Worm (Caenorhabditis elegans) whole organism, L4 larva: ENCODE data around the gene ptr-25.
"Not testable (repeated sequence)": the region's sequence is repeated elsewhere in the genome, so short reads cannot be mapped to it uniquely, and the experiment has no call there.

Experiments used
- F44E2.7 ChIP-seq: fragments of 200-800 bp; sonication (Bioruptor generic); IDR thresholded peaks from 2 replicates; pipeline ENCODE4 v2.1.2; 2022; ENCODE audit warnings: missing genetic modification characterization, missing compliant biosample characterization
- T26A8.4 ChIP-seq: fragments of 200-800 bp; sonication (Bioruptor generic); IDR thresholded peaks from 2 replicates; pipeline ENCODE4 v1.3.6; 2022; ENCODE audit warnings: missing genetic modification characterization, missing compliant biosample characterization
- Y48G9A.11 ChIP-seq: fragments of 200-800 bp; sonication (Bioruptor generic); IDR thresholded peaks from 2 replicates; pipeline ENCODE4 v1.3.6; 2022; ENCODE audit warnings: missing genetic modification reagents, missing genetic modification characterization, missing compliant biosample characterization
- Y75B8A.6 ChIP-seq: fragments of 200-800 bp; sonication (Bioruptor generic); IDR thresholded peaks from 2 replicates; pipeline ENCODE4 v1.3.6; 2022; ENCODE audit warnings: missing genetic modification reagents, missing genetic modification characterization, missing compliant biosample characterization
- arid-1 ChIP-seq: fragments of 200-800 bp; sonication (Bioruptor generic); conservative IDR thresholded peaks from 2 replicates; pipeline ENCODE4 v1.3.6; 2022; ENCODE audit warnings: missing genetic modification reagents, missing genetic modification characterization, missing compliant biosample characterization
- ceh-20 ChIP-seq: fragments of 200-800 bp; sonication (Bioruptor generic); IDR thresholded peaks from 2 replicates; pipeline ENCODE4 v1.3.6; 2022; ENCODE audit warnings: missing genetic modification reagents, missing genetic modification characterization, missing compliant biosample characterization
- ceh-44 ChIP-seq: fragments of 200-800 bp; sonication (Bioruptor generic); IDR thresholded peaks from 2 replicates; pipeline ENCODE4 v1.3.6; 2022; ENCODE audit warnings: missing genetic modification reagents, missing genetic modification characterization, missing compliant biosample characterization
- ctbp-1 ChIP-seq: fragments of 200-800 bp; sonication (Bioruptor generic); IDR thresholded peaks from 2 replicates; pipeline ENCODE4 v1.3.6; 2022; ENCODE audit warnings: missing genetic modification reagents, missing genetic modification characterization, missing compliant biosample characterization
- daf-19 ChIP-seq: fragments of 200-800 bp; sonication (Bioruptor generic); conservative IDR thresholded peaks from 2 replicates; pipeline ENCODE4 v1.3.6; 2022; ENCODE audit warnings: missing genetic modification characterization, missing compliant biosample characterization
- daf-8 ChIP-seq: fragments of 200-800 bp; sonication (Bioruptor generic); IDR thresholded peaks from 2 replicates; pipeline ENCODE4 v1.3.6; 2022; ENCODE audit warnings: missing genetic modification characterization, missing compliant biosample characterization
- dmd-8 ChIP-seq: fragments of 200-800 bp; sonication (Bioruptor generic); IDR thresholded peaks from 2 replicates; pipeline ENCODE4 v1.3.6; 2022; ENCODE audit warnings: missing genetic modification characterization, missing compliant biosample characterization
- egl-43 ChIP-seq: fragments of 200-800 bp; sonication (Bioruptor generic); IDR thresholded peaks from 2 replicates; pipeline ENCODE4 v1.3.6; 2022; ENCODE audit warnings: missing genetic modification reagents, missing genetic modification characterization, missing compliant biosample characterization
- lin-13 ChIP-seq: fragments of 150-350 bp; optimal IDR thresholded peaks from 2 replicates; lab custom pipeline; 2014; ENCODE audit warnings: missing biosample characterization, missing genetic modification reagents, missing genetic modification characterization
- lin-38 ChIP-seq: fragments of 200-800 bp; sonication (Bioruptor generic); IDR thresholded peaks from 2 replicates; pipeline ENCODE4 v1.3.6; 2022; ENCODE audit warnings: missing genetic modification reagents, missing genetic modification characterization, missing compliant biosample characterization
- lin-39 ChIP-seq: fragments of 150-350 bp; optimal IDR thresholded peaks from 2 replicates; lab custom pipeline; 2014; ENCODE audit warnings: missing biosample characterization, missing genetic modification reagents, missing genetic modification characterization
- mdt-29 ChIP-seq: fragments of 200-800 bp; sonication (Bioruptor generic); IDR thresholded peaks from 2 replicates; pipeline ENCODE4 v1.3.6; 2022; ENCODE audit warnings: missing genetic modification reagents, missing genetic modification characterization, missing compliant biosample characterization
- nhr-102 ChIP-seq: sonication (generic microtip); optimal IDR thresholded peaks from 2 replicates; lab custom pipeline; 2016; ENCODE audit warnings: mild to moderate bottlenecking, missing genetic modification characterization, moderate library complexity, missing compliant biosample characterization
- nhr-237 ChIP-seq: sonication (generic microtip); optimal IDR thresholded peaks from 2 replicates; lab custom pipeline; 2017; ENCODE audit warnings: missing biosample characterization, missing genetic modification characterization
- nhr-25 ChIP-seq: sonication (generic microtip); optimal IDR thresholded peaks from 2 replicates; lab custom pipeline; 2017; ENCODE audit warnings: missing genetic modification characterization, mild to moderate bottlenecking, missing compliant biosample characterization, antibody characterized with exemption, moderate library complexity, borderline replicate concordance; ENCODE audit not compliant: insufficient read depth
- nhr-77 ChIP-seq: fragments of 150-350 bp; optimal IDR thresholded peaks from 2 replicates; lab custom pipeline; 2014; ENCODE audit warnings: missing biosample characterization, missing genetic modification characterization
- pha-4 ChIP-seq, 2 experiments: fragments of 150-350 bp in 1 of 2; fragments of 200-800 bp in 1 of 2; sonication (Bioruptor generic) in 1 of 2; IDR thresholded peaks in 1 of 2; optimal IDR thresholded peaks in 1 of 2; 2 replicates each; pipeline versions ENCODE4 v1.3.6 to Lab custom; 2014 to 2022; ENCODE audit warnings: missing genetic modification characterization in 2 of 2, missing genetic modification reagents in 2 of 2, missing biosample characterization in 1 of 2, missing compliant biosample characterization in 1 of 2
- sdz-12 ChIP-seq: fragments of 200-800 bp; sonication (Bioruptor generic); optimal IDR thresholded peaks from 2 replicates; lab custom pipeline; 2018; ENCODE audit warnings: mild to moderate bottlenecking, missing genetic modification characterization, missing compliant biosample characterization
- set-16 ChIP-seq: fragments of 200-800 bp; sonication (Bioruptor generic); IDR thresholded peaks from 2 replicates; pipeline ENCODE4 v1.3.6; 2022; ENCODE audit warnings: missing genetic modification reagents, missing genetic modification characterization, missing compliant biosample characterization
- skn-1 ChIP-seq: fragments of 150-350 bp; optimal IDR thresholded peaks from 2 replicates; lab custom pipeline; 2014; ENCODE audit warnings: missing biosample characterization, missing genetic modification characterization
- unc-62 ChIP-seq, 3 experiments: fragments of 150-350 bp in 1 of 3; sonication (generic microtip); optimal IDR thresholded peaks in 2 of 3; peaks in 1 of 3; 1 replicate in 1 of 3; 2 replicates in 2 of 3; lab custom pipeline; 2014 to 2017; ENCODE audit warnings: missing biosample characterization in 3 of 3, missing genetic modification characterization in 3 of 3, missing genetic modification reagents in 3 of 3, missing genotype in 1 of 3
- zfp-3 ChIP-seq: fragments of 200-800 bp; sonication (Bioruptor generic); conservative IDR thresholded peaks from 2 replicates; pipeline ENCODE4 v1.3.6; 2022; ENCODE audit warnings: missing genetic modification reagents, missing genetic modification characterization, missing compliant biosample characterization
- zip-11 ChIP-seq: fragments of 200-800 bp; sonication (Bioruptor generic); IDR thresholded peaks from 2 replicates; pipeline ENCODE4 v1.3.6; 2022; ENCODE audit warnings: missing genetic modification characterization, missing compliant biosample characterization
- zip-2 ChIP-seq: fragments of 150-350 bp; optimal IDR thresholded peaks from 2 replicates; lab custom pipeline; 2014; ENCODE audit warnings: missing biosample characterization, missing genetic modification characterization

Gene ptr-25

DNA sequence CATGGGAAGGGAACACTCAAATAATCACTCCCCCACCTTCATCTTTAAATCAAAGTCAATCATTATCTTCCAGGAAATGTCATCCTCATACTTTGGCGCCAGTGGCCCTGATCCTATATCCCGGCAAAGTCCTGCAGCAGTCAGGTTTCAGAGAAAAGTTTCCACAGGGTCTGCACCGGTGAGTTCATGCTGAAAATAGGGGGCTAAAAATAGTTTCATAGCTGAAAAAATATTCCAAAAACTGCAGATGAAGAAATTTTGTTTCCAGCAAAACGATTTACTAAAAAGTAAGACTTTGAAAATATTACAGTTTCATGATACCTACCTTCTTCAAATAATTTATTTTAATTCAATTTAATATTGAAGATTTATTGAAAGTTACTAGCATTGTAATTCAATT, at the start of gene ptr-25:
Gene ptr-25, plus strand, starts transcription at position 73 of the 400 bp plus-strand sequence.
- no peak for TF ChIP-seq skn-1 (tag; lab: Kevin White, UChicago)
- TF ChIP-seq unc-62 (GFP tag; optimal IDR thresholded peaks at IDR 0.05 in 1 of 2; lab: Kevin White, UChicago), result peak in 1 of 2 experiments; percentile 94
- TF ChIP-seq unc-62 (tag; optimal IDR thresholded peaks at IDR 0.05; lab: Kevin White, UChicago), result no peak

- TF ChIP-seq nhr-77 (tag; lab: Kevin White, UChicago); arid-1 (GFP tag; lab: Robert Waterston, UW); zip-11 (GFP tag; lab: Robert Waterston, UW): not testable (repeated sequence)
Measured at ce11 chrIII:10438780-10439179, 49.1 kb upstream of the ptr-25 start, which contains the start of gene H04D03.6. Gene H04D03.6 (minus strand): TSS chrIII:10438880.

DNA sequence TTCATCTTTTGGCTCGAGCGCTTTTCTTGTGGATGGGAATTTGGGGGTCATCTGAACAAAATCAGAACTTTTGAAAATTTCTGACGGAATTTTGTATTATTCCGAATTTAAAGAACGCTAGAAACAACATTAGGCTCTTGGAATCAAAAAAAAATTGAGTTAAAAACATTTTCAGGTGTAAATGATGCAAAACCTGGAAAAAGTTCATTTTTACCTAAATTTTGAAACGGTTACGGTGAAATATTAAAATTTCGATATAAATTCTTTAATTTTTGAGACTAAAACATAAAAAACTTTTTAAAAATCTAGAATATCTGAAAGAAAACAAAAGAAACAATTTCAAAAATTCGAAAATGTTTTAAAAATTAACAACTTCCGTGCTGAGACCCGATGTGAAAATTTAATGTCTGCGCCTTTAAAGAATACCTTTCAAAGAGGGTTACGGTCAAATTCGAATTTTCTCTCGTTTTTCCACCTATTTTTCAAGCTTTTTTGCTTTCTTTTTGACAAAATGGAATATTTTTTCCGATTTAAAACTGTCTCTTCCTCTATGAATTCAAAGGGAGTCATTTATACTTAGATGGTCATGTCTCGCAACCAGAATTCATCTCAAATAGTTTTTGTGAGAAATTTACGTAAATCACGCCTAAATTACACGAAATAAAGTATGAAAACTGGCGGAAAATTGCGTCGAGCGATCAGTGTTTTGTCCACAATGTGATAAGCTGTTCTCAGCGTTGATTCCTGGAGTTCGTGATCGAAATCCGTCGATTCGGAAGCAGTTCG, 45.4 kb upstream of the ptr-25 start, which contains the start of the genes H04D03.2 and ecps-2:
Gene H04D03.2, minus strand, starts transcription at position 51 of the 786 bp plus-strand sequence.
Gene ecps-2, plus strand, starts transcription at position 736 of the 786 bp plus-strand sequence.
- no peak for TF ChIP-seq set-16 (GFP tag; lab: Robert Waterston, UW)
- TF ChIP-seq ctbp-1 (GFP tag; lab: Robert Waterston, UW), result no peak
- TF ChIP-seq ceh-20 (GFP tag; lab: Robert Waterston, UW), result no peak
- TF ChIP-seq lin-13 (GFP tag; lab: Kevin White, UChicago), result no peak
- no peak for TF ChIP-seq daf-8 (GFP tag; lab: Robert Waterston, UW)
- no peak for TF ChIP-seq egl-43 (GFP tag; lab: Robert Waterston, UW)
- no peak for TF ChIP-seq lin-39
- peak in 1 of 2 experiments; percentile 66 for TF ChIP-seq unc-62 (GFP tag; optimal IDR thresholded peaks at IDR 0.05 in 1 of 2; lab: Kevin White, UChicago)
- TF ChIP-seq unc-62 (tag; optimal IDR thresholded peaks at IDR 0.05; lab: Kevin White, UChicago), result no peak
- TF ChIP-seq nhr-237 (tag; lab: Kevin White, UChicago), result no peak

- TF ChIP-seq nhr-237 (tag; lab: Kevin White, UChicago) (no peak), Y48G9A.11 (GFP tag; lab: Robert Waterston, UW) (no peak), T26A8.4 (GFP tag; lab: Robert Waterston, UW) (no peak), nhr-25 (no peak), unc-62 (GFP tag; optimal IDR thresholded peaks at IDR 0.05 in 1 of 2; lab: Kevin White, UChicago) (no peak), unc-62 (tag; optimal IDR thresholded peaks at IDR 0.05; lab: Kevin White, UChicago) (no peak), lin-38 (GFP tag; lab: Robert Waterston, UW) (no peak), zip-2 (tag; lab: Kevin White, UChicago) (no peak), zfp-3 (GFP tag; lab: Robert Waterston, UW) (no peak), sdz-12 (no peak), pha-4 (GFP tag; IDR thresholded peaks at IDR 0.05; lab: Robert Waterston, UW) (no peak), pha-4 (tag; optimal IDR thresholded peaks at IDR 0.05; lab: Kevin White, UChicago) (no peak), mdt-29 (GFP tag; lab: Robert Waterston, UW) (no peak), ceh-44 (GFP tag; lab: Robert Waterston, UW) (no peak), nhr-102 (tag; lab: Kevin White, UChicago) (no peak)
Measured at ce11 chrIII:10446730-10447129, 41.2 kb upstream of the ptr-25 start, which contains the start of gene H04D03.7. Gene H04D03.7 (minus strand): TSS chrIII:10446830.

DNA sequence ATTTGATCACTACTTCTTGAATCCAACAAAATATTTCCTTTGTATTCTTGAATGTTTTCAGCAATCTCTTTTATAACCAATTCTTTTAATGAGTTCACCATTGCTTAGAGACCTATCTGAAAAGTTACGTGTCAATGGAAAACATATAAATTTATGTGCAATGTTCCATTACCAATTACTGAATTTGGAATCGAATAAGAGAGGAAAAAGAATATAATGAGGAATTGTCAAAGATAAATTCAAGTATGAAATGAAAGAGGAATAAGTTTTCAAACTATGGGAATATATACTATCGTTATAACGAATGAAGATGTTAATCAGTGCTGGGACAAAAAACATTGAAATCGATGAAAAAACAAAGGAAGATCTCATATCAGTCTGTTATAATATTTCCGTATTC, 36.9 kb upstream of the ptr-25 start, which contains the start of gene H04D03.4:
Gene H04D03.4, minus strand, starts transcription at position 101 of the 400 bp plus-strand sequence.
- no peak for TF ChIP-seq F44E2.7 (GFP tag; lab: Robert Waterston, UW)
- TF ChIP-seq Y75B8A.6 (GFP tag; lab: Robert Waterston, UW), result no peak
- no peak for TF ChIP-seq daf-19 (GFP tag; lab: Robert Waterston, UW)
- no peak for TF ChIP-seq lin-39
- no peak for TF ChIP-seq dmd-8 (GFP tag; lab: Robert Waterston, UW)
- TF ChIP-seq pha-4 (GFP tag; IDR thresholded peaks at IDR 0.05; lab: Robert Waterston, UW), result no peak
- TF ChIP-seq pha-4 (tag; optimal IDR thresholded peaks at IDR 0.05; lab: Kevin White, UChicago), result no peak
